In genomic region chrX:6998492-6998852, dm6 we compare ENCODE assay signal across 1 fruit fly cellular context.
TF ChIP-seq lines count a peak whose summit lies in the region.

TSS of gene Inx2 (plus strand) at chrX:6998672.

TF ChIP-seq in whole organism, embryonic, 481 proteins besides CTCF, POLR2A, EP300 and RAD21 (continued from another document and continues in another):
- TF ChIP-seq CG10431 (GFP tag; optimal IDR thresholded peaks at IDR 0.05; lab: Kevin White, UChicago) (peak; percentile 28), CG4360 (GFP tag; IDR thresholded peaks at IDR 0.05; lab: Robert Waterston, UW) (peak; percentile 87), CG31365 (tag; optimal IDR thresholded peaks at IDR 0.05; lab: Kevin White, UChicago) (peak; percentile 34), inv (GFP tag; IDR thresholded peaks at IDR 0.05; lab: Robert Waterston, UW; ENCODE audit: partially characterized antibody) (0 out of 2 replicates have a peak, but pooled peaks have one; percentile 12), tna (GFP tag; IDR thresholded peaks at IDR 0.05; lab: Robert Waterston, UW; ENCODE audit: partially characterized antibody) (no peak), ci (GFP tag; IDR thresholded peaks at IDR 0.05; lab: Robert Waterston, UW) (peak; percentile 85), ind (GFP tag; optimal IDR thresholded peaks at IDR 0.05; lab: Kevin White, UChicago) (no peak), sr (GFP tag; IDR thresholded peaks at IDR 0.05; lab: Robert Waterston, UW) (peak; percentile 63; the same call in 2 of the 3 replicates), z (GFP tag; IDR thresholded peaks at IDR 0.05; lab: Robert Waterston, UW) (peak; percentile 75), lab (GFP tag; optimal IDR thresholded peaks at IDR 0.05; lab: Kevin White, UChicago) (peak; percentile 58), ato (GFP tag; IDR thresholded peaks at IDR 0.05; lab: Robert Waterston, UW; ENCODE audit: partially characterized antibody) (0 out of 2 replicates have a peak, but pooled peaks have one; percentile 26), nerfin-2 (GFP tag; IDR thresholded peaks at IDR 0.05; lab: Robert Waterston, UW; ENCODE audit: partially characterized antibody) (no peak), mirr (GFP tag; optimal IDR thresholded peaks at IDR 0.05; lab: Kevin White, UChicago) (peak; percentile 76), CG8944 (GFP tag; optimal IDR thresholded peaks at IDR 0.05; lab: Kevin White, UChicago) (no peak), Vsx1 (GFP tag; optimal IDR thresholded peaks at IDR 0.05; lab: Kevin White, UChicago) (no peak), CG4404 (GFP tag; IDR thresholded peaks at IDR 0.05; lab: Robert Waterston, UW) (no peak), CG12769 (tag; optimal IDR thresholded peaks at IDR 0.05; lab: Kevin White, UChicago) (peak; percentile 83), CG12071 (GFP tag; optimal IDR thresholded peaks at IDR 0.05; lab: Kevin White, UChicago) (peak; percentile 31), CG5180 (GFP tag; optimal IDR thresholded peaks at IDR 0.05; lab: Kevin White, UChicago) (peak; percentile 92), Dbx (GFP tag; IDR thresholded peaks at IDR 0.05; lab: Robert Waterston, UW) (peak; percentile 53; the same call in 1 of the 3 replicates), CG13287 (GFP tag; IDR thresholded peaks at IDR 0.05; lab: Robert Waterston, UW; ENCODE audit: partially characterized antibody) (peak; percentile 61; the same call in 1 of the 2 replicates), Fer2 (tag; optimal IDR thresholded peaks at IDR 0.05; lab: Kevin White, UChicago) (no peak), hbn (GFP tag; IDR thresholded peaks at IDR 0.05; lab: Robert Waterston, UW; ENCODE audit: partially characterized antibody) (0 out of 2 replicates have a peak, but pooled peaks have one; percentile 16), CG34376 (GFP tag; optimal IDR thresholded peaks at IDR 0.05; lab: Kevin White, UChicago) (peak; percentile 62), zfh1 (GFP tag; IDR thresholded peaks at IDR 0.05; lab: Robert Waterston, UW) (peak; percentile 69), chm (GFP tag; IDR thresholded peaks at IDR 0.05; lab: Robert Waterston, UW) (peak; percentile 82), prd (optimal IDR thresholded peaks at IDR 0.05; lab: Kevin White, UChicago) (no peak), prd (GFP tag; IDR thresholded peaks at IDR 0.05; lab: Robert Waterston, UW) (0 out of 3 replicates have a peak, but pooled peaks have one; percentile 22), Mes4 (GFP tag; optimal IDR thresholded peaks at IDR 0.05; lab: Kevin White, UChicago) (peak; percentile 1), Drgx (GFP tag; IDR thresholded peaks at IDR 0.05; lab: Robert Waterston, UW) (peak; percentile 12; the same call in 1 of the 2 replicates), ERR (GFP tag; optimal IDR thresholded peaks at IDR 0.05; lab: Kevin White, UChicago) (peak; percentile 37), CG2199 (GFP tag; IDR thresholded peaks at IDR 0.05; lab: Robert Waterston, UW) (peak; percentile 79), tap (tag; optimal IDR thresholded peaks at IDR 0.05; lab: Kevin White, UChicago) (peak; percentile 41), Pdp1 (GFP tag; optimal IDR thresholded peaks at IDR 0.05; lab: Kevin White, UChicago) (peak in 1 of 2 experiments; percentile 37), Atf-2 (GFP tag; optimal IDR thresholded peaks at IDR 0.05; lab: Kevin White, UChicago) (no peak), chn (GFP tag; optimal IDR thresholded peaks at IDR 0.05; lab: Kevin White, UChicago) (peak; percentile 28), CG7928 (GFP tag; optimal IDR thresholded peaks at IDR 0.05; lab: Kevin White, UChicago) (no peak), CG18599 (GFP tag; optimal IDR thresholded peaks at IDR 0.05; lab: Kevin White, UChicago) (peak; percentile 48), knrl (GFP tag; IDR thresholded peaks at IDR 0.05; lab: Robert Waterston, UW; ENCODE audit: partially characterized antibody) (0 out of 3 replicates have a peak, but pooled peaks have one; percentile 41), CG32767 (GFP tag; IDR thresholded peaks at IDR 0.05; lab: Robert Waterston, UW) (0 out of 2 replicates have a peak, but pooled peaks have one; percentile 9), zen2 (GFP tag; IDR thresholded peaks at IDR 0.05; lab: Robert Waterston, UW; ENCODE audit: partially characterized antibody) (peak; percentile 71; the same call in 2 of the 3 replicates), yki (optimal IDR thresholded peaks at IDR 0.05; lab: Kevin White, UChicago) (peak; percentile 65), Meics (GFP tag; optimal IDR thresholded peaks at IDR 0.05; lab: Kevin White, UChicago) (peak; percentile 45), CG3847 (GFP tag; IDR thresholded peaks at IDR 0.05; lab: Robert Waterston, UW) (no peak), CG2889 (GFP tag; IDR thresholded peaks at IDR 0.05; lab: Robert Waterston, UW) (no peak), lilli (GFP tag; optimal IDR thresholded peaks at IDR 0.05; lab: Kevin White, UChicago) (peak; percentile 47), bsh (GFP tag; optimal IDR thresholded peaks at IDR 0.05; lab: Kevin White, UChicago) (peak in 1 of 2 experiments; percentile 21), ap (GFP tag; IDR thresholded peaks at IDR 0.05; lab: Robert Waterston, UW) (no peak), Antp (GFP tag; optimal IDR thresholded peaks at IDR 0.05; lab: Kevin White, UChicago) (peak; percentile 13), rib (GFP tag; IDR thresholded peaks at IDR 0.05; lab: Robert Waterston, UW) (0 out of 2 replicates have a peak, but pooled peaks have one; percentile 56), CG7987 (GFP tag; optimal IDR thresholded peaks at IDR 0.05; lab: Kevin White, UChicago) (peak; percentile 62), ttk (GFP tag; IDR thresholded peaks at IDR 0.05; lab: Robert Waterston, UW) (0 out of 2 replicates have a peak, but pooled peaks have one; percentile 19), B-H2 (GFP tag; optimal IDR thresholded peaks at IDR 0.05; lab: Kevin White, UChicago) (peak; percentile 62), chinmo (GFP tag; IDR thresholded peaks at IDR 0.05; lab: Robert Waterston, UW; ENCODE audit: partially characterized antibody) (peak; percentile 92), Six4 (GFP tag; optimal IDR thresholded peaks at IDR 0.05; lab: Kevin White, UChicago) (no peak), E2f1 (GFP tag; IDR thresholded peaks at IDR 0.05; lab: Robert Waterston, UW) (no peak), cad (GFP tag; optimal IDR thresholded peaks at IDR 0.05; lab: Kevin White, UChicago) (no peak), CG13424 (tag; optimal IDR thresholded peaks at IDR 0.05; lab: Kevin White, UChicago) (no peak), CG12659 (GFP tag; optimal IDR thresholded peaks at IDR 0.05; lab: Kevin White, UChicago) (peak; percentile 9), nau (GFP tag; optimal IDR thresholded peaks at IDR 0.05; lab: Kevin White, UChicago) (no peak), pan (optimal IDR thresholded peaks at IDR 0.05; lab: Kevin White, UChicago) (no peak), pan (GFP tag; optimal IDR thresholded peaks at IDR 0.05 in 1 of 2, IDR thresholded peaks at IDR 0.05 in 1 of 2) (peak in 1 of 2 experiments; percentile 20), p53 (GFP tag; optimal IDR thresholded peaks at IDR 0.05; lab: Kevin White, UChicago) (no peak), exex (tag; optimal IDR thresholded peaks at IDR 0.05; lab: Kevin White, UChicago) (peak; percentile 38), sqz (GFP tag; optimal IDR thresholded peaks at IDR 0.05; lab: Kevin White, UChicago) (peak; percentile 42), CG10543 (GFP tag; optimal IDR thresholded peaks at IDR 0.05; lab: Kevin White, UChicago) (peak; percentile 82), D19A (tag; optimal IDR thresholded peaks at IDR 0.05; lab: Kevin White, UChicago) (no peak), pho (GFP tag; optimal IDR thresholded peaks at IDR 0.05; lab: Kevin White, UChicago) (no peak), insv (GFP tag; optimal IDR thresholded peaks at IDR 0.05; lab: Kevin White, UChicago) (no peak), CG30431 (GFP tag; optimal IDR thresholded peaks at IDR 0.05; lab: Kevin White, UChicago) (no peak), pzg (GFP tag; optimal IDR thresholded peaks at IDR 0.05; lab: Kevin White, UChicago) (no peak), pb (GFP tag; optimal IDR thresholded peaks at IDR 0.05; lab: Kevin White, UChicago) (peak; percentile 23), CG17359 (tag; optimal IDR thresholded peaks at IDR 0.05; lab: Kevin White, UChicago) (peak; percentile 7), Fer1 (GFP tag; optimal IDR thresholded peaks at IDR 0.05; lab: Kevin White, UChicago) (peak; percentile 72), Dad (GFP tag; optimal IDR thresholded peaks at IDR 0.05; lab: Kevin White, UChicago) (no peak), HLHmδ (GFP tag; optimal IDR thresholded peaks at IDR 0.05; lab: Kevin White, UChicago) (peak; percentile 38), onecut (GFP tag; IDR thresholded peaks at IDR 0.05; lab: Robert Waterston, UW) (peak; percentile 32), usp (GFP tag; optimal IDR thresholded peaks at IDR 0.05; lab: Kevin White, UChicago) (no peak), scrt (GFP tag; optimal IDR thresholded peaks at IDR 0.05; lab: Kevin White, UChicago) (peak; percentile 35), sd (tag; optimal IDR thresholded peaks at IDR 0.05; lab: Kevin White, UChicago) (peak; percentile 54), sna (GFP tag; IDR thresholded peaks at IDR 0.05; lab: Robert Waterston, UW; ENCODE audit: partially characterized antibody) (0 out of 2 replicates have a peak, but pooled peaks have one; percentile 58), PHDP (tag; optimal IDR thresholded peaks at IDR 0.05; lab: Kevin White, UChicago) (peak; percentile 25), bcd (GFP tag; optimal IDR thresholded peaks at IDR 0.05; lab: Kevin White, UChicago) (no peak), Deaf1 (tag; optimal IDR thresholded peaks at IDR 0.05; lab: Kevin White, UChicago) (peak; percentile 99), Stat92E (GFP tag; optimal IDR thresholded peaks at IDR 0.05; lab: Kevin White, UChicago) (peak in 1 of 3 experiments; percentile 47), her (GFP tag; optimal IDR thresholded peaks at IDR 0.05; lab: Kevin White, UChicago) (peak; percentile 52), CG8924 (tag; optimal IDR thresholded peaks at IDR 0.05; lab: Kevin White, UChicago) (peak; percentile 32), CG7745 (tag; optimal IDR thresholded peaks at IDR 0.05; lab: Kevin White, UChicago) (peak; percentile 7), crol (GFP tag; IDR thresholded peaks at IDR 0.05; lab: Robert Waterston, UW) (peak; percentile 99), sob (GFP tag; IDR thresholded peaks at IDR 0.05; lab: Robert Waterston, UW) (peak; percentile 63; the same call in 1 of the 2 replicates), NFAT (GFP tag; IDR thresholded peaks at IDR 0.05; lab: Robert Waterston, UW) (peak; percentile 56; the same call in 1 of the 2 replicates), zen (tag; optimal IDR thresholded peaks at IDR 0.05; lab: Kevin White, UChicago) (no peak), nerfin-1 (tag; optimal IDR thresholded peaks at IDR 0.05; lab: Kevin White, UChicago) (peak; percentile 44), trh (GFP tag; optimal IDR thresholded peaks at IDR 0.05; lab: Kevin White, UChicago) (no peak), CrebB (tag; optimal IDR thresholded peaks at IDR 0.05; lab: Kevin White, UChicago) (peak; percentile 58), Med (GFP tag; lab: Kevin White, UChicago) (peak; percentile 91), CG4328 (GFP tag; optimal IDR thresholded peaks at IDR 0.05; lab: Kevin White, UChicago) (no peak), CG11504 (tag; optimal IDR thresholded peaks at IDR 0.05; lab: Kevin White, UChicago) (peak; percentile 2), HHEX (GFP tag; optimal IDR thresholded peaks at IDR 0.05; lab: Kevin White, UChicago) (peak; percentile 54), CG9609 (GFP tag; optimal IDR thresholded peaks at IDR 0.05; lab: Kevin White, UChicago) (no peak), CG15601 (tag; optimal IDR thresholded peaks at IDR 0.05; lab: Kevin White, UChicago) (no peak), CG17802 (tag; optimal IDR thresholded peaks at IDR 0.05; lab: Kevin White, UChicago) (no peak), CG5953 (GFP tag; IDR thresholded peaks at IDR 0.05; lab: Robert Waterston, UW) (no peak; the same call in 1 of the 2 replicates), caup (GFP tag; optimal IDR thresholded peaks at IDR 0.05; lab: Kevin White, UChicago; ENCODE audit: severe bottlenecking) (peak; percentile 68), Asciz (GFP tag; optimal IDR thresholded peaks at IDR 0.05; lab: Kevin White, UChicago) (peak; percentile 41), cwo (GFP tag; optimal IDR thresholded peaks at IDR 0.05; lab: Kevin White, UChicago) (peak; percentile 38), CG10267 (tag; optimal IDR thresholded peaks at IDR 0.05; lab: Kevin White, UChicago) (no peak), Max (GFP tag; optimal IDR thresholded peaks at IDR 0.05; lab: Kevin White, UChicago) (no peak), CG17328 (GFP tag; IDR thresholded peaks at IDR 0.05; lab: Robert Waterston, UW) (peak; percentile 34; the same call in 1 of the 2 replicates), D (optimal IDR thresholded peaks at IDR 0.05; lab: Kevin White, UChicago) (no peak), D (GFP tag; optimal IDR thresholded peaks at IDR 0.05; lab: Kevin White, UChicago) (no peak), gro (GFP tag; optimal IDR thresholded peaks at IDR 0.05; lab: Kevin White, UChicago) (peak; percentile 52), MTF-1 (GFP tag; optimal IDR thresholded peaks at IDR 0.05; lab: Kevin White, UChicago; ENCODE audit: borderline replicate concordance) (peak; percentile 29), Opbp (GFP tag; IDR thresholded peaks at IDR 0.05; lab: Robert Waterston, UW; ENCODE audit: partially characterized antibody) (peak; percentile 64; the same call in 1 of the 3 replicates), so (GFP tag; IDR thresholded peaks at IDR 0.05; lab: Robert Waterston, UW) (0 out of 3 replicates have a peak, but pooled peaks have one; percentile 10), gcm (GFP tag; optimal IDR thresholded peaks at IDR 0.05; lab: Kevin White, UChicago) (peak; percentile 6), CG30403 (GFP tag; optimal IDR thresholded peaks at IDR 0.05; lab: Kevin White, UChicago) (no peak), Jarid2 (GFP tag; optimal IDR thresholded peaks at IDR 0.05; lab: Kevin White, UChicago) (peak; percentile 99), gem (tag; optimal IDR thresholded peaks at IDR 0.05; lab: Kevin White, UChicago) (no peak), Bteb2 (GFP tag; optimal IDR thresholded peaks at IDR 0.05; lab: Kevin White, UChicago) (peak; percentile 9), Atf6 (GFP tag; IDR thresholded peaks at IDR 0.05; lab: Robert Waterston, UW) (no peak), CG42726 (GFP tag; IDR thresholded peaks at IDR 0.05; lab: Robert Waterston, UW; ENCODE audit: partially characterized antibody) (peak; percentile 71; the same call in 1 of the 2 replicates), CG18764 (GFP tag; optimal IDR thresholded peaks at IDR 0.05; lab: Kevin White, UChicago) (no peak), CG3163 (GFP tag; optimal IDR thresholded peaks at IDR 0.05; lab: Kevin White, UChicago) (peak; percentile 70), CG17385 (GFP tag; optimal IDR thresholded peaks at IDR 0.05; lab: Kevin White, UChicago) (peak; percentile 48), BtbVII (GFP tag; optimal IDR thresholded peaks at IDR 0.05; lab: Kevin White, UChicago) (peak; percentile 29)
